Worm (Caenorhabditis elegans) whole organism, midembryonic: ENCODE data around the gene sluh-7.

Experiments used
- T22C8.4 ChIP-seq: fragments of 200-800 bp; sonication (Bioruptor generic); IDR thresholded peaks from 2 replicates; pipeline ENCODE4 v1.3.6; 2022; ENCODE audit warnings: missing genetic modification characterization, missing compliant biosample characterization
- cog-1 ChIP-seq: sonication (generic microtip); optimal IDR thresholded peaks from 2 replicates; lab custom pipeline; 2016; ENCODE audit warnings: missing genetic modification characterization, missing compliant biosample characterization
- flt-1 ChIP-seq: fragments of 200-800 bp; sonication (Bioruptor generic); IDR thresholded peaks from 2 replicates; pipeline ENCODE4 v1.3.6; 2022; ENCODE audit warnings: missing genetic modification characterization, missing compliant biosample characterization
- klf-2 ChIP-seq: fragments of 200-800 bp; sonication (Bioruptor generic); conservative IDR thresholded peaks from 2 replicates; pipeline ENCODE4 v1.3.6; 2022; ENCODE audit warnings: missing genetic modification reagents, missing genetic modification characterization, missing compliant biosample characterization
- med-1 ChIP-seq: sonication (generic microtip); optimal IDR thresholded peaks from 2 replicates; lab custom pipeline; 2017; ENCODE audit warnings: missing genetic modification characterization, mild to moderate bottlenecking, missing compliant biosample characterization, antibody characterized with exemption, missing genetic modification reagents; ENCODE audit not compliant: insufficient read depth
- ref-1 ChIP-seq: fragments of 200-800 bp; sonication (Bioruptor generic); conservative IDR thresholded peaks from 2 replicates; pipeline ENCODE4 v1.3.6; 2022; ENCODE audit warnings: missing genetic modification reagents, missing genetic modification characterization, missing compliant biosample characterization
- tab-1 ChIP-seq: fragments of 200-800 bp; sonication (Bioruptor generic); IDR thresholded peaks from 2 replicates; pipeline ENCODE4 v1.3.6; 2022; ENCODE audit warnings: missing genetic modification characterization, missing compliant biosample characterization
- ztf-23 ChIP-seq: fragments of 200-800 bp; sonication (Bioruptor generic); IDR thresholded peaks from 2 replicates; pipeline ENCODE4 v1.3.6; 2022; ENCODE audit warnings: missing genetic modification reagents, missing genetic modification characterization, missing compliant biosample characterization
- ztf-29 ChIP-seq: fragments of 200-800 bp; sonication (Bioruptor generic); IDR thresholded peaks from 2 replicates; pipeline ENCODE4 v1.3.6; 2022; ENCODE audit warnings: missing genetic modification reagents, missing genetic modification characterization, missing compliant biosample characterization

Gene sluh-7

ce11 chrV:10382142-10382541 lies 26.5 kb upstream of the sluh-7 start, which contains the start of gene pqn-2:
Gene pqn-2, plus strand, starts transcription at chrV:10382442.
- TF ChIP-seq ztf-29 (GFP tag; lab: Robert Waterston, UW) (no peak), ref-1 (no peak), flt-1 (GFP tag; lab: Robert Waterston, UW) (no peak), T22C8.4 (GFP tag; lab: Robert Waterston, UW) (no peak)

- TF ChIP-seq ztf-29 (GFP tag; lab: Robert Waterston, UW) (no peak), klf-2 (GFP tag; lab: Robert Waterston, UW) (no peak), ref-1 (no peak), flt-1 (GFP tag; lab: Robert Waterston, UW) (no peak), cog-1 (no peak), ztf-23 (GFP tag; lab: Robert Waterston, UW) (no peak), med-1 (GFP tag; lab: Kevin White, UChicago) (no peak), tab-1 (GFP tag; lab: Robert Waterston, UW) (no peak), T22C8.4 (GFP tag; lab: Robert Waterston, UW) (no peak)
These were observed 26.1 kb upstream of the sluh-7 start, which contains the start of gene abu-1 for ce11 chrV:10381726-10382125. Gene abu-1, minus strand, starts transcription at chrV:10381826.

ce11 chrV:10379761-10380160 lies 24.1 kb upstream of the sluh-7 start:
- TF ChIP-seq flt-1 (GFP tag; lab: Robert Waterston, UW) (no peak), ztf-23 (GFP tag; lab: Robert Waterston, UW) (no peak), T22C8.4 (GFP tag; lab: Robert Waterston, UW) (no peak), ztf-29 (GFP tag; lab: Robert Waterston, UW) (no peak), klf-2 (GFP tag; lab: Robert Waterston, UW) (no peak), med-1 (GFP tag; lab: Kevin White, UChicago) (no peak), ref-1 (no peak), tab-1 (GFP tag; lab: Robert Waterston, UW) (no peak), cog-1 (no peak)

- TF ChIP-seq ztf-29 (GFP tag; lab: Robert Waterston, UW) (no peak), tab-1 (GFP tag; lab: Robert Waterston, UW) (no peak), med-1 (GFP tag; lab: Kevin White, UChicago) (no peak), cog-1 (no peak), flt-1 (GFP tag; lab: Robert Waterston, UW) (no peak), T22C8.4 (GFP tag; lab: Robert Waterston, UW) (no peak), ref-1 (no peak), klf-2 (GFP tag; lab: Robert Waterston, UW) (no peak), ztf-23 (GFP tag; lab: Robert Waterston, UW) (no peak)
These were observed 23.7 kb upstream of the sluh-7 start, which contains the start of gene AC3.12 for ce11 chrV:10379293-10379692. Gene AC3.12, minus strand, starts transcription at chrV:10379393.

ce11 chrV:10371951-10372350 lies 16.3 kb upstream of the sluh-7 start, which contains the start of gene ugt-49:
Gene ugt-49, plus strand, starts transcription at chrV:10372321.
- TF ChIP-seq ztf-23 (GFP tag; lab: Robert Waterston, UW) (no peak), ztf-29 (GFP tag; lab: Robert Waterston, UW) (no peak), klf-2 (GFP tag; lab: Robert Waterston, UW) (no peak), T22C8.4 (GFP tag; lab: Robert Waterston, UW) (no peak), ref-1 (no peak), tab-1 (GFP tag; lab: Robert Waterston, UW) (no peak), cog-1 (no peak), flt-1 (GFP tag; lab: Robert Waterston, UW) (no peak), med-1 (GFP tag; lab: Kevin White, UChicago) (no peak)

ce11 chrV:10371177-10371576 lies 15.6 kb upstream of the sluh-7 start:
- TF ChIP-seq ztf-23 (GFP tag; lab: Robert Waterston, UW): no peak

- TF ChIP-seq klf-2 (GFP tag; lab: Robert Waterston, UW): no peak
- TF ChIP-seq ztf-29 (GFP tag; lab: Robert Waterston, UW): no peak
- no peak for TF ChIP-seq cog-1
- no peak for TF ChIP-seq med-1 (GFP tag; lab: Kevin White, UChicago)
- TF ChIP-seq tab-1 (GFP tag; lab: Robert Waterston, UW): no peak
- no peak for TF ChIP-seq flt-1 (GFP tag; lab: Robert Waterston, UW)
- TF ChIP-seq T22C8.4 (GFP tag; lab: Robert Waterston, UW): no peak
- TF ChIP-seq ref-1: no peak
- TF ChIP-seq ztf-23 (GFP tag; lab: Robert Waterston, UW): no peak
These were observed 12.6 kb upstream of the sluh-7 start, which contains the start of gene sri-20 for ce11 chrV:10368256-10368655. Gene sri-20, plus strand, starts transcription at chrV:10368556.

- TF ChIP-seq flt-1 (GFP tag; lab: Robert Waterston, UW) (no peak), ref-1 (no peak), klf-2 (GFP tag; lab: Robert Waterston, UW) (no peak), T22C8.4 (GFP tag; lab: Robert Waterston, UW) (no peak), cog-1 (no peak), ztf-23 (GFP tag; lab: Robert Waterston, UW) (no peak), ztf-29 (GFP tag; lab: Robert Waterston, UW) (no peak), med-1 (GFP tag; lab: Kevin White, UChicago) (no peak), tab-1 (GFP tag; lab: Robert Waterston, UW) (no peak)
These were observed 8.2 kb upstream of the sluh-7 start for ce11 chrV:10363834-10364233.

ce11 chrV:10361830-10362397 lies 6.3 kb upstream of the sluh-7 start, which contains the start of gene cash-1:
Gene cash-1, plus strand, starts transcription at chrV:10362261.
- TF ChIP-seq ztf-23 (GFP tag; lab: Robert Waterston, UW): 0 out of 2 replicates have a peak, but pooled peaks have one; percentile 18
- no peak for TF ChIP-seq klf-2 (GFP tag; lab: Robert Waterston, UW)

ce11 chrV:10360186-10360585 lies 4.6 kb upstream of the sluh-7 start:
- TF ChIP-seq med-1 (GFP tag; lab: Kevin White, UChicago) (no peak), ztf-23 (GFP tag; lab: Robert Waterston, UW) (no peak), T22C8.4 (GFP tag; lab: Robert Waterston, UW) (no peak), ztf-29 (GFP tag; lab: Robert Waterston, UW) (no peak), ref-1 (no peak), cog-1 (no peak), tab-1 (GFP tag; lab: Robert Waterston, UW) (no peak), klf-2 (GFP tag; lab: Robert Waterston, UW) (no peak), flt-1 (GFP tag; lab: Robert Waterston, UW) (no peak)
